Worm (Caenorhabditis elegans): Measurements from ENCODE around the gene ceh-10.
A peak's percentile ranks its signal among the peaks of the same experiment; 100 is the strongest.

ceh-10 gene

ce11 chrIII:5755204-5755603, 43.6 kb upstream of the ceh-10 start, which contains the start of gene ida-1 (continued):
- TF ChIP-seq vab-7 (GFP tag; IDR thresholded peaks at IDR 0.05) (0 out of 2 replicates have a peak, but pooled peaks have one; percentile 11), hmg-1.1 (GFP tag; IDR thresholded peaks at IDR 0.05) (peak; percentile 47), unc-62 (GFP tag; optimal IDR thresholded peaks at IDR 0.05 in 1 of 2) (peak in 1 of 2 experiments; percentile 95), unc-62 (tag; optimal IDR thresholded peaks at IDR 0.05) (no peak), php-3 (GFP tag; IDR thresholded peaks at IDR 0.05) (no peak)

ce11 chrIII:5757492-5758045, 41.3 kb upstream of the ceh-10 start:
- TF ChIP-seq zip-11 (GFP tag; IDR thresholded peaks at IDR 0.05) = no peak
- TF ChIP-seq ces-1 (GFP tag; optimal IDR thresholded peaks at IDR 0.05) = peak; percentile 6
- no peak for TF ChIP-seq daf-16 (GFP tag; optimal IDR thresholded peaks at IDR 0.05)
- no peak for TF ChIP-seq daf-16 (tag; optimal IDR thresholded peaks at IDR 0.05)
- TF ChIP-seq ceh-62 (tag; optimal IDR thresholded peaks at IDR 0.05) = no peak
- TF ChIP-seq nhr-10 (tag; optimal IDR thresholded peaks at IDR 0.05) = no peak
- no peak for TF ChIP-seq php-3 (GFP tag; IDR thresholded peaks at IDR 0.05)
- no peak for TF ChIP-seq T26A8.4 (GFP tag; IDR thresholded peaks at IDR 0.05)
- TF ChIP-seq unc-130 (GFP tag; optimal IDR thresholded peaks at IDR 0.05) = no peak
- TF ChIP-seq snpc-1.2 (GFP tag; IDR thresholded peaks at IDR 0.05) = 0 out of 2 replicates have a peak, but pooled peaks have one; percentile 10
- no peak for TF ChIP-seq nhr-76 (tag; optimal IDR thresholded peaks at IDR 0.05)
- no peak for TF ChIP-seq hmg-1.1 (GFP tag; IDR thresholded peaks at IDR 0.05)
- no peak for TF ChIP-seq hlh-11 (tag; optimal IDR thresholded peaks at IDR 0.05)
- peak; percentile 94 for TF ChIP-seq aha-1 (tag)
- no peak for TF ChIP-seq lim-7 (GFP tag; IDR thresholded peaks at IDR 0.05)
- TF ChIP-seq F37D6.2 (tag; optimal IDR thresholded peaks at IDR 0.05) = no peak
- TF ChIP-seq spr-3 (GFP tag; optimal IDR thresholded peaks at IDR 0.05) = no peak
- no peak for TF ChIP-seq ceh-44 (GFP tag; IDR thresholded peaks at IDR 0.05)
- TF ChIP-seq sdz-12 (GFP tag; optimal IDR thresholded peaks at IDR 0.05) = no peak
- no peak for TF ChIP-seq mxl-3 (GFP tag; optimal IDR thresholded peaks at IDR 0.05)
- no peak for TF ChIP-seq nhr-6 (tag; optimal IDR thresholded peaks at IDR 0.05)
- no peak for TF ChIP-seq ama-1 (optimal IDR thresholded peaks at IDR 0.05)
- TF ChIP-seq daf-8 (GFP tag; IDR thresholded peaks at IDR 0.05) = no peak
- TF ChIP-seq D1046.2 (GFP tag; IDR thresholded peaks at IDR 0.05) = no peak
- no peak for TF ChIP-seq daf-12 (tag; optimal IDR thresholded peaks at IDR 0.05)
- no peak for TF ChIP-seq unc-62 (GFP tag; optimal IDR thresholded peaks at IDR 0.05 in 1 of 2)
- no peak for TF ChIP-seq unc-62 (tag; optimal IDR thresholded peaks at IDR 0.05)
- TF ChIP-seq dmd-9 (GFP tag; IDR thresholded peaks at IDR 0.05) = no peak
- TF ChIP-seq fkh-10 (GFP tag; optimal IDR thresholded peaks at IDR 0.05) = no peak
- peak; percentile 12 for TF ChIP-seq mep-1 (tag; optimal IDR thresholded peaks at IDR 0.05)
- TF ChIP-seq jun-1 (tag; optimal IDR thresholded peaks at IDR 0.05) = no peak
- no peak for TF ChIP-seq Y48G9A.11 (GFP tag; IDR thresholded peaks at IDR 0.05)
- TF ChIP-seq zag-1 (tag; optimal IDR thresholded peaks at IDR 0.05) = no peak
- no peak for TF ChIP-seq R02D3.7 (tag; optimal IDR thresholded peaks at IDR 0.05)
- TF ChIP-seq nhr-77 (tag; optimal IDR thresholded peaks at IDR 0.05) = no peak
- peak; percentile 27 for TF ChIP-seq rbr-2 (tag; optimal IDR thresholded peaks at IDR 0.05)
- no peak for TF ChIP-seq ZK546.5 (tag; optimal IDR thresholded peaks at IDR 0.05)
- no peak for TF ChIP-seq nhr-11 (tag; optimal IDR thresholded peaks at IDR 0.05)
- TF ChIP-seq mdt-29 (GFP tag; IDR thresholded peaks at IDR 0.05) = no peak
- TF ChIP-seq ceh-20 (GFP tag; IDR thresholded peaks at IDR 0.05) = no peak
- TF ChIP-seq mxl-2 (GFP tag; conservative IDR thresholded peaks at IDR 0.05) = no peak
- peak; percentile 21; the same call in 1 of the 2 replicates for TF ChIP-seq ctbp-1 (GFP tag; IDR thresholded peaks at IDR 0.05)
- TF ChIP-seq lir-3 (tag; optimal IDR thresholded peaks at IDR 0.05) = no peak
- TF ChIP-seq dmd-6 (GFP tag; IDR thresholded peaks at IDR 0.05) = no peak
- no peak for TF ChIP-seq lin-29 (GFP tag; IDR thresholded peaks at IDR 0.05)
- TF ChIP-seq ztf-7 (tag; optimal IDR thresholded peaks at IDR 0.05) = no peak
- no peak for TF ChIP-seq nhr-25 (tag; optimal IDR thresholded peaks at IDR 0.05; ENCODE audit: borderline replicate concordance, insufficient read depth)
